Worm (Caenorhabditis elegans) whole organism, late embryonic: ENCODE measurements around the gene tes-1.

ENCODE experiments used
- ama-1 ChIP-seq: fragments of 150-350 bp; optimal IDR thresholded peaks from 2 replicates; lab custom pipeline; 2014
- ceh-18 ChIP-seq: sonication (generic microtip); optimal IDR thresholded peaks from 2 replicates; lab custom pipeline; 2016; ENCODE audit warnings: missing genetic modification characterization, missing compliant biosample characterization
- ceh-2 ChIP-seq: sonication (generic microtip); optimal IDR thresholded peaks from 2 replicates; lab custom pipeline; 2016; ENCODE audit warnings: missing genotype, missing genetic modification characterization, missing compliant biosample characterization
- ceh-9 ChIP-seq: sonication (generic microtip); optimal IDR thresholded peaks from 2 replicates; lab custom pipeline; 2016; ENCODE audit warnings: mild to moderate bottlenecking, missing genetic modification characterization, inconsistent platforms, missing compliant biosample characterization
- elt-2 ChIP-seq: sonication (generic microtip); optimal IDR thresholded peaks from 2 replicates; lab custom pipeline; 2016; ENCODE audit warnings: missing genetic modification reagents, missing genetic modification characterization, missing compliant biosample characterization
- hlh-30 ChIP-seq: sonication (generic microtip); optimal IDR thresholded peaks from 2 replicates; lab custom pipeline; 2017; ENCODE audit warnings: antibody characterized with exemption, missing genetic modification characterization, missing compliant biosample characterization; ENCODE audit not compliant: insufficient read depth
- nhr-11 ChIP-seq: fragments of 150-350 bp; optimal IDR thresholded peaks from 2 replicates; lab custom pipeline; 2014; ENCODE audit warnings: missing biosample characterization, missing genetic modification characterization
- pha-4 ChIP-seq: fragments of 150-350 bp; optimal IDR thresholded peaks from 2 replicates; lab custom pipeline; 2018; ENCODE audit warnings: missing biosample characterization, missing genetic modification reagents, missing genetic modification characterization
- tbx-2 ChIP-seq: sonication (generic microtip); optimal IDR thresholded peaks from 2 replicates; lab custom pipeline; 2016; ENCODE audit warnings: missing genetic modification characterization, missing compliant biosample characterization
- unc-86 ChIP-seq: sonication (generic microtip); optimal IDR thresholded peaks from 2 replicates; lab custom pipeline; 2016; ENCODE audit warnings: missing genetic modification characterization, missing compliant biosample characterization

DNA sequence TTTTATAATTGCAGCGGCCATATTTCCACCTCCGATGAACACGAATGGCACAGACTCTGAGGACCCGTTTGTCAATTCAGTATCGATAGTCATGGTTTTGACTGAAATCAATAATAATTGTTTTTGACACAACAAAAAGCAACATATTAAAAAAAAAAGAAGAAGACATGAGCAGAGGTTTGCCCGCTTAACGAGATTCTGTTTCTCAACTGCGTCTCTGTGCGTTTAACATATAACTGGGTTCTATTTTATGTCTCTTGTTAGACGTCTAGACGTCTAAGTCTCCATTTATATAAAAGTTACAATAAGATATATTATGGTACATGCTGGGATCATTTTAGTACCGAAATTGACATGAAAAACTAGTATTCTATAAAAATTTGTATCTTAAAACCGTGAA is 26.0 kb upstream of the tes-1 start, which contains the start of gene pycr-4:
- TF ChIP-seq ceh-18 (tag; lab: Kevin White, UChicago) = no peak
- TF ChIP-seq ceh-9 (tag; lab: Kevin White, UChicago) = no peak
- TF ChIP-seq elt-2 (tag; lab: Kevin White, UChicago) = no peak
- no peak for TF ChIP-seq nhr-11 (tag; lab: Kevin White, UChicago)
- no peak for TF ChIP-seq unc-86
- TF ChIP-seq ceh-2 (tag; lab: Kevin White, UChicago) = no peak
- TF ChIP-seq hlh-30 (tag; lab: Kevin White, UChicago) = no peak
- no peak for TF ChIP-seq ama-1 (lab: Kevin White, UChicago)
- TF ChIP-seq tbx-2 (tag; lab: Kevin White, UChicago) = no peak
- TF ChIP-seq pha-4 (tag; lab: Kevin White, UChicago) = no peak
